Worm (Caenorhabditis elegans) whole organism, L4 larva: ENCODE data around the gene C04C3.14.

Experiments used
- F37D6.2 ChIP-seq: sonication (generic microtip); optimal IDR thresholded peaks from 2 replicates; lab custom pipeline; 2016; ENCODE audit warnings: mild to moderate bottlenecking, missing genetic modification characterization, missing compliant biosample characterization
- F44E2.7 ChIP-seq: fragments of 200-800 bp; sonication (Bioruptor generic); IDR thresholded peaks from 2 replicates; pipeline ENCODE4 v2.1.2; 2022; ENCODE audit warnings: missing genetic modification characterization, missing compliant biosample characterization
- T20F7.1 ChIP-seq: fragments of 200-800 bp; sonication (Bioruptor generic); optimal IDR thresholded peaks from 2 replicates; lab custom pipeline; 2018; ENCODE audit warnings: mild to moderate bottlenecking, missing genetic modification characterization, missing compliant biosample characterization
- Y5F2A.4 ChIP-seq: fragments of 200-800 bp; sonication (Bioruptor generic); optimal IDR thresholded peaks from 2 replicates; lab custom pipeline; 2018; ENCODE audit warnings: mild to moderate bottlenecking, missing genetic modification characterization, missing compliant biosample characterization
- ZK546.5 ChIP-seq, 2 experiments: sonication (generic microtip); optimal IDR thresholded peaks; 2 replicates each; lab custom pipeline; 2017; ENCODE audit warnings: missing biosample characterization in 2 of 2, missing genetic modification characterization in 2 of 2
- aha-1 ChIP-seq: fragments of 150-350 bp; peaks from one replicate; lab custom pipeline; 2014; ENCODE audit warnings: missing biosample characterization, missing genetic modification characterization
- aly-2 ChIP-seq: sonication (generic microtip); optimal IDR thresholded peaks from 2 replicates; lab custom pipeline; 2018; ENCODE audit warnings: missing biosample characterization, missing genetic modification characterization
- arid-1 ChIP-seq: fragments of 200-800 bp; sonication (Bioruptor generic); conservative IDR thresholded peaks from 2 replicates; pipeline ENCODE4 v1.3.6; 2022; ENCODE audit warnings: missing genetic modification reagents, missing genetic modification characterization, missing compliant biosample characterization
- ceh-20 ChIP-seq: fragments of 200-800 bp; sonication (Bioruptor generic); IDR thresholded peaks from 2 replicates; pipeline ENCODE4 v1.3.6; 2022; ENCODE audit warnings: missing genetic modification reagents, missing genetic modification characterization, missing compliant biosample characterization
- ceh-28 ChIP-seq: fragments of 150-350 bp; optimal IDR thresholded peaks from 2 replicates; lab custom pipeline; 2014; ENCODE audit warnings: missing biosample characterization, missing genetic modification reagents, missing genetic modification characterization
- ceh-44 ChIP-seq: fragments of 200-800 bp; sonication (Bioruptor generic); IDR thresholded peaks from 2 replicates; pipeline ENCODE4 v1.3.6; 2022; ENCODE audit warnings: missing genetic modification reagents, missing genetic modification characterization, missing compliant biosample characterization
- ceh-62 ChIP-seq: sonication (generic microtip); optimal IDR thresholded peaks from 2 replicates; lab custom pipeline; 2017; ENCODE audit warnings: missing biosample characterization, missing genetic modification characterization
- ctbp-1 ChIP-seq: fragments of 200-800 bp; sonication (Bioruptor generic); IDR thresholded peaks from 2 replicates; pipeline ENCODE4 v1.3.6; 2022; ENCODE audit warnings: missing genetic modification reagents, missing genetic modification characterization, missing compliant biosample characterization
- daf-16 ChIP-seq, 3 experiments: sonication (generic microtip); optimal IDR thresholded peaks; 2 replicates each; lab custom pipeline; 2016 to 2017; ENCODE audit warnings: missing genetic modification characterization in 3 of 3, missing genetic modification reagents in 3 of 3, mild to moderate bottlenecking in 2 of 3, missing compliant biosample characterization in 2 of 3, missing biosample characterization in 1 of 3, moderate library complexity in 1 of 3
- daf-19 ChIP-seq: fragments of 200-800 bp; sonication (Bioruptor generic); conservative IDR thresholded peaks from 2 replicates; pipeline ENCODE4 v1.3.6; 2022; ENCODE audit warnings: missing genetic modification characterization, missing compliant biosample characterization
- dmd-6 ChIP-seq: fragments of 200-800 bp; sonication (Bioruptor generic); IDR thresholded peaks from 2 replicates; pipeline ENCODE4 v1.3.6; 2022; ENCODE audit warnings: missing genetic modification reagents, missing genetic modification characterization, missing compliant biosample characterization
- dmd-9 ChIP-seq: fragments of 200-800 bp; sonication (Bioruptor generic); IDR thresholded peaks from 2 replicates; pipeline ENCODE4 v1.3.6; 2022; ENCODE audit warnings: missing genetic modification reagents, missing genetic modification characterization, missing compliant biosample characterization
- duxl-1 ChIP-seq: sonication (generic microtip); optimal IDR thresholded peaks from 2 replicates; lab custom pipeline; 2016; ENCODE audit warnings: mild to moderate bottlenecking, missing genetic modification characterization, moderate library complexity, missing compliant biosample characterization; ENCODE audit not compliant: poor library complexity
- egl-43 ChIP-seq: fragments of 200-800 bp; sonication (Bioruptor generic); IDR thresholded peaks from 2 replicates; pipeline ENCODE4 v1.3.6; 2022; ENCODE audit warnings: missing genetic modification reagents, missing genetic modification characterization, missing compliant biosample characterization
- hlh-11 ChIP-seq: fragments of 200-800 bp; sonication (Bioruptor generic); optimal IDR thresholded peaks from 2 replicates; lab custom pipeline; 2018; ENCODE audit warnings: mild to moderate bottlenecking, missing genetic modification characterization, missing compliant biosample characterization
- jun-1 ChIP-seq: fragments of 150-350 bp; optimal IDR thresholded peaks from 2 replicates; lab custom pipeline; 2014; ENCODE audit warnings: missing biosample characterization, missing genetic modification reagents, missing genetic modification characterization
- lin-1 ChIP-seq: fragments of 200-800 bp; sonication (Bioruptor generic); IDR thresholded peaks from 2 replicates; pipeline ENCODE4 v1.3.6; 2022; ENCODE audit warnings: missing genetic modification reagents, missing genetic modification characterization, missing compliant biosample characterization
- lin-13 ChIP-seq: fragments of 150-350 bp; optimal IDR thresholded peaks from 2 replicates; lab custom pipeline; 2014; ENCODE audit warnings: missing biosample characterization, missing genetic modification reagents, missing genetic modification characterization
- lin-15B ChIP-seq: fragments of 150-350 bp; sonication (generic microtip); optimal IDR thresholded peaks from 3 replicates; lab custom pipeline; 2014; ENCODE audit warnings: missing biosample characterization, missing genetic modification characterization
- lin-29 ChIP-seq: fragments of 200-800 bp; sonication (Bioruptor generic); IDR thresholded peaks from 2 replicates; pipeline ENCODE4 v1.3.6; 2022; ENCODE audit warnings: missing genetic modification reagents, missing genetic modification characterization, missing compliant biosample characterization
- lin-39 ChIP-seq: fragments of 150-350 bp; optimal IDR thresholded peaks from 2 replicates; lab custom pipeline; 2014; ENCODE audit warnings: missing biosample characterization, missing genetic modification reagents, missing genetic modification characterization
- madf-9 ChIP-seq: fragments of 200-800 bp; sonication (Bioruptor generic); conservative IDR thresholded peaks from 2 replicates; pipeline ENCODE4 v1.3.6; 2022; ENCODE audit warnings: missing genetic modification reagents, missing genetic modification characterization, missing compliant biosample characterization
- mdt-29 ChIP-seq: fragments of 200-800 bp; sonication (Bioruptor generic); IDR thresholded peaks from 2 replicates; pipeline ENCODE4 v1.3.6; 2022; ENCODE audit warnings: missing genetic modification reagents, missing genetic modification characterization, missing compliant biosample characterization
- mep-1 ChIP-seq: fragments of 150-350 bp; sonication (generic microtip); optimal IDR thresholded peaks from 3 replicates; lab custom pipeline; 2014; ENCODE audit warnings: missing biosample characterization, missing genetic modification characterization
- mes-2 ChIP-seq: sonication (generic microtip); optimal IDR thresholded peaks from 2 replicates; lab custom pipeline; 2016; ENCODE audit warnings: missing genotype, mild to moderate bottlenecking, missing genetic modification characterization, missing compliant biosample characterization; ENCODE audit not compliant: poor library complexity, severe bottlenecking
- mxl-3 ChIP-seq: fragments of 200-800 bp; sonication (Bioruptor generic); optimal IDR thresholded peaks from 2 replicates; lab custom pipeline; 2018; ENCODE audit warnings: mild to moderate bottlenecking, missing genetic modification characterization, missing compliant biosample characterization
- nhr-11 ChIP-seq: fragments of 150-350 bp; optimal IDR thresholded peaks from 2 replicates; lab custom pipeline; 2014; ENCODE audit warnings: missing biosample characterization, missing genetic modification characterization
- nhr-25 ChIP-seq: sonication (generic microtip); optimal IDR thresholded peaks from 2 replicates; lab custom pipeline; 2017; ENCODE audit warnings: missing genetic modification characterization, mild to moderate bottlenecking, missing compliant biosample characterization, antibody characterized with exemption, moderate library complexity, borderline replicate concordance; ENCODE audit not compliant: insufficient read depth
- nhr-41 ChIP-seq: fragments of 200-800 bp; sonication (Bioruptor generic); IDR thresholded peaks from 2 replicates; pipeline ENCODE4 v1.3.6; 2022; ENCODE audit warnings: missing genetic modification reagents, missing genetic modification characterization, missing compliant biosample characterization
- nhr-42 ChIP-seq: fragments of 200-800 bp; sonication (Bioruptor generic); IDR thresholded peaks from 2 replicates; pipeline ENCODE4 v1.3.6; 2022; ENCODE audit warnings: missing genetic modification characterization, missing compliant biosample characterization
- nhr-48 ChIP-seq: sonication (generic microtip); optimal IDR thresholded peaks from 2 replicates; lab custom pipeline; 2016; ENCODE audit warnings: mild to moderate bottlenecking, missing genetic modification characterization, missing compliant biosample characterization
- nhr-76 ChIP-seq: fragments of 150-350 bp; optimal IDR thresholded peaks from 2 replicates; lab custom pipeline; 2014; ENCODE audit warnings: missing biosample characterization, missing genetic modification characterization
- nhr-77 ChIP-seq: fragments of 150-350 bp; optimal IDR thresholded peaks from 2 replicates; lab custom pipeline; 2014; ENCODE audit warnings: missing biosample characterization, missing genetic modification characterization
- pqm-1 ChIP-seq: sonication (generic microtip); optimal IDR thresholded peaks from 2 replicates; lab custom pipeline; 2017; ENCODE audit warnings: missing biosample characterization, missing genetic modification characterization
- set-16 ChIP-seq: fragments of 200-800 bp; sonication (Bioruptor generic); IDR thresholded peaks from 2 replicates; pipeline ENCODE4 v1.3.6; 2022; ENCODE audit warnings: missing genetic modification reagents, missing genetic modification characterization, missing compliant biosample characterization
- skn-1 ChIP-seq: fragments of 150-350 bp; optimal IDR thresholded peaks from 2 replicates; lab custom pipeline; 2014; ENCODE audit warnings: missing biosample characterization, missing genetic modification characterization
- spr-3 ChIP-seq: fragments of 200-800 bp; sonication (Bioruptor generic); optimal IDR thresholded peaks from 2 replicates; lab custom pipeline; 2018; ENCODE audit warnings: mild to moderate bottlenecking, missing genetic modification characterization, missing compliant biosample characterization
- tra-1 ChIP-seq: fragments of 200-800 bp; sonication (Bioruptor generic); IDR thresholded peaks from 2 replicates; pipeline ENCODE4 v1.3.6; 2022; ENCODE audit warnings: missing genetic modification reagents, missing genetic modification characterization, missing compliant biosample characterization
- unc-130 ChIP-seq: sonication (generic microtip); optimal IDR thresholded peaks from 2 replicates; lab custom pipeline; 2016; ENCODE audit warnings: missing genetic modification reagents, missing genetic modification characterization, missing compliant biosample characterization
- unc-39 ChIP-seq: sonication (generic microtip); optimal IDR thresholded peaks from 2 replicates; lab custom pipeline; 2017; ENCODE audit warnings: missing biosample characterization, missing genetic modification characterization
- unc-62 ChIP-seq, 3 experiments: fragments of 150-350 bp in 1 of 3; sonication (generic microtip); optimal IDR thresholded peaks in 2 of 3; peaks in 1 of 3; 1 replicate in 1 of 3; 2 replicates in 2 of 3; lab custom pipeline; 2014 to 2017; ENCODE audit warnings: missing biosample characterization in 3 of 3, missing genetic modification characterization in 3 of 3, missing genetic modification reagents in 3 of 3, missing genotype in 1 of 3
- vab-7 ChIP-seq: fragments of 200-800 bp; sonication (Bioruptor generic); IDR thresholded peaks from 2 replicates; pipeline ENCODE4 v1.3.6; 2022; ENCODE audit warnings: missing genetic modification reagents, missing genetic modification characterization, missing compliant biosample characterization
- zag-1 ChIP-seq: fragments of 150-350 bp; optimal IDR thresholded peaks from 2 replicates; lab custom pipeline; 2014; ENCODE audit warnings: missing biosample characterization, missing genetic modification characterization
- zip-11 ChIP-seq: fragments of 200-800 bp; sonication (Bioruptor generic); IDR thresholded peaks from 2 replicates; pipeline ENCODE4 v1.3.6; 2022; ENCODE audit warnings: missing genetic modification characterization, missing compliant biosample characterization
- zip-2 ChIP-seq: fragments of 150-350 bp; optimal IDR thresholded peaks from 2 replicates; lab custom pipeline; 2014; ENCODE audit warnings: missing biosample characterization, missing genetic modification characterization

C04C3.14 gene

ce11 chrIV:3384593-3384992 lies 11.1 kb upstream of the C04C3.14 start (continued):
- no peak for TF ChIP-seq pqm-1 (tag; lab: Kevin White, UChicago)
- no peak for TF ChIP-seq ceh-62 (tag; lab: Kevin White, UChicago)
- TF ChIP-seq lin-1 (GFP tag; lab: Robert Waterston, UW): peak; percentile 67; the same call in 1 of the 2 replicates
- no peak for TF ChIP-seq Y5F2A.4
- TF ChIP-seq nhr-41 (GFP tag; lab: Robert Waterston, UW): peak; percentile 43; the same call in 1 of the 2 replicates
- TF ChIP-seq daf-16 (GFP tag; optimal IDR thresholded peaks at IDR 0.05; lab: Kevin White, UChicago): peak; percentile 16 to 19
- TF ChIP-seq daf-16 (tag; optimal IDR thresholded peaks at IDR 0.05; lab: Kevin White, UChicago): peak; percentile 76
- TF ChIP-seq dmd-9: 0 out of 2 replicates have a peak, but pooled peaks have one; percentile 50
- TF ChIP-seq nhr-48: peak; percentile 63
- peak; percentile 86 for TF ChIP-seq set-16 (GFP tag; lab: Robert Waterston, UW)
- peak; percentile 72 for TF ChIP-seq madf-9 (GFP tag; lab: Robert Waterston, UW)
- TF ChIP-seq mxl-3: peak; percentile 93
- TF ChIP-seq vab-7 (GFP tag; lab: Robert Waterston, UW): no peak
- TF ChIP-seq spr-3 (GFP tag; lab: Kevin White, UChicago): peak; percentile 39
- peak; percentile 79 for TF ChIP-seq F37D6.2 (tag; lab: Kevin White, UChicago)
- peak; percentile 60 for TF ChIP-seq nhr-77 (tag; lab: Kevin White, UChicago)
- no peak for TF ChIP-seq daf-19
- TF ChIP-seq ceh-28 (tag; lab: Kevin White, UChicago): peak; percentile 28
- TF ChIP-seq hlh-11 (tag; lab: Kevin White, UChicago): peak; percentile 99
- no peak for TF ChIP-seq lin-15B (tag; lab: Kevin White, UChicago)
- TF ChIP-seq T20F7.1 (GFP tag; lab: Kevin White, UChicago): peak; percentile 85
- TF ChIP-seq duxl-1: peak; percentile 83
- peak; percentile 82 for TF ChIP-seq ctbp-1
- no peak for TF ChIP-seq nhr-76 (tag; lab: Kevin White, UChicago)
- TF ChIP-seq lin-29 (GFP tag; lab: Robert Waterston, UW): no peak
- TF ChIP-seq mdt-29 (GFP tag; lab: Robert Waterston, UW): peak; percentile 50; the same call in 1 of the 2 replicates
- TF ChIP-seq unc-130 (GFP tag; lab: Kevin White, UChicago): no peak
- TF ChIP-seq zip-11: no peak
- TF ChIP-seq lin-13 (GFP tag; lab: Kevin White, UChicago): peak; percentile 39
- TF ChIP-seq ceh-44 (GFP tag; lab: Robert Waterston, UW): no peak
- peak; percentile 68; the same call in 1 of the 2 replicates for TF ChIP-seq arid-1 (GFP tag; lab: Robert Waterston, UW)
- no peak for TF ChIP-seq aly-2 (tag; lab: Kevin White, UChicago)
- TF ChIP-seq ZK546.5 (tag; optimal IDR thresholded peaks at IDR 0.05; lab: Kevin White, UChicago): no peak
- peak; percentile 80 for TF ChIP-seq jun-1 (tag; lab: Kevin White, UChicago)
- TF ChIP-seq nhr-11 (tag; lab: Kevin White, UChicago): peak; percentile 91
- TF ChIP-seq ceh-20 (GFP tag; lab: Robert Waterston, UW): peak; percentile 91
- TF ChIP-seq nhr-25: peak; percentile 37
- TF ChIP-seq mes-2 (tag; lab: Kevin White, UChicago): peak; percentile 86
- peak; percentile 88 for TF ChIP-seq dmd-6 (GFP tag; lab: Robert Waterston, UW)
- peak; percentile 74 for TF ChIP-seq egl-43 (GFP tag; lab: Robert Waterston, UW)
- TF ChIP-seq mep-1: peak; percentile 91
- TF ChIP-seq zip-2 (tag; lab: Kevin White, UChicago): peak; percentile 7
- TF ChIP-seq zag-1 (tag; lab: Kevin White, UChicago): no peak
- TF ChIP-seq F44E2.7 (GFP tag; lab: Robert Waterston, UW): no peak
- peak; percentile 80; the same call in 1 of the 2 replicates for TF ChIP-seq nhr-42
- peak in 1 of 2 experiments; percentile 91 for TF ChIP-seq unc-62 (GFP tag; optimal IDR thresholded peaks at IDR 0.05 in 1 of 2; lab: Kevin White, UChicago)
- TF ChIP-seq unc-62 (tag; optimal IDR thresholded peaks at IDR 0.05; lab: Kevin White, UChicago): no peak
- TF ChIP-seq unc-39 (tag; lab: Kevin White, UChicago): no peak
- peak; percentile 8 for TF ChIP-seq skn-1 (tag; lab: Kevin White, UChicago)
- 0 out of 2 replicates have a peak, but pooled peaks have one; percentile 46 for TF ChIP-seq tra-1
- TF ChIP-seq aha-1 (tag; lab: Kevin White, UChicago): peak; percentile 99
- no peak for TF ChIP-seq lin-39 (tag; lab: Kevin White, UChicago)
